Fruit fly (Drosophila melanogaster) S2 (cell line): ENCODE measurements around the gene Noc1.

ENCODE experiments used
- CG8478 ChIP-seq: fragments of >200 bp; optimal IDR thresholded peaks from 2 replicates; lab custom pipeline; 2018
- CTCF ChIP-seq, 2 experiments: fragments of >200 bp; optimal IDR thresholded peaks; 2 replicates each; lab custom pipeline; 2018

- no peak for TF ChIP-seq CTCF (optimal IDR thresholded peaks at IDR 0.05; lab: Kevin White, UChicago)
- TF ChIP-seq CG8478 (lab: Kevin White, UChicago) = no peak
Observed at dm6 chr3L:11097982-11098663, 23.6 kb downstream of the Noc1 start, which contains the start of the genes Irbp18 and APP-BP1.
